Worm (Caenorhabditis elegans) whole organism, L3 larva: ENCODE measurements around the gene M60.7.

Experiments
- aly-2 ChIP-seq: fragments of 150-350 bp; optimal IDR thresholded peaks from 2 replicates; lab custom pipeline; 2014; ENCODE audit warnings: missing biosample characterization, missing genetic modification characterization
- ama-1 ChIP-seq: fragments of 150-350 bp; optimal IDR thresholded peaks from 2 replicates; lab custom pipeline; 2018
- egl-27 ChIP-seq: sonication (generic microtip); optimal IDR thresholded peaks from 4 replicates; lab custom pipeline; 2017; ENCODE audit warnings: missing biosample characterization, missing genetic modification reagents, missing genetic modification characterization
- eor-1 ChIP-seq, 2 experiments: fragments of 150-350 bp; optimal IDR thresholded peaks; 2 replicates each; lab custom pipeline; 2014 to 2018; ENCODE audit warnings: missing biosample characterization in 2 of 2, missing genetic modification characterization in 2 of 2
- hmg-11 ChIP-seq: sonication (generic microtip); optimal IDR thresholded peaks from 2 replicates; lab custom pipeline; 2016; ENCODE audit warnings: missing genetic modification characterization, missing compliant biosample characterization
- lin-39 ChIP-seq: fragments of 150-350 bp; optimal IDR thresholded peaks from 2 replicates; lab custom pipeline; 2018; ENCODE audit warnings: missing biosample characterization, missing genetic modification reagents, missing genetic modification characterization
- mdl-1 ChIP-seq: fragments of 150-350 bp; optimal IDR thresholded peaks from 2 replicates; lab custom pipeline; 2014; ENCODE audit warnings: missing biosample characterization, missing genetic modification characterization
- nhr-12 ChIP-seq: fragments of 150-350 bp; optimal IDR thresholded peaks from 2 replicates; lab custom pipeline; 2014; ENCODE audit warnings: missing biosample characterization, missing genetic modification characterization
- nhr-237 ChIP-seq: fragments of 150-350 bp; optimal IDR thresholded peaks from 2 replicates; lab custom pipeline; 2014; ENCODE audit warnings: missing biosample characterization, missing genetic modification characterization
- nhr-43 ChIP-seq: sonication (generic microtip); optimal IDR thresholded peaks from 2 replicates; lab custom pipeline; 2016; ENCODE audit warnings: mild to moderate bottlenecking, missing genetic modification characterization, missing compliant biosample characterization; ENCODE audit not compliant: poor library complexity, severe bottlenecking
- unc-39 ChIP-seq: sonication (generic microtip); optimal IDR thresholded peaks from 4 replicates; lab custom pipeline; 2017; ENCODE audit warnings: missing biosample characterization, missing genetic modification characterization
- unc-62 ChIP-seq: fragments of 150-350 bp; sonication (generic microtip); optimal IDR thresholded peaks from 4 replicates; lab custom pipeline; 2014; ENCODE audit warnings: missing biosample characterization, missing genetic modification reagents, missing genetic modification characterization

DNA sequence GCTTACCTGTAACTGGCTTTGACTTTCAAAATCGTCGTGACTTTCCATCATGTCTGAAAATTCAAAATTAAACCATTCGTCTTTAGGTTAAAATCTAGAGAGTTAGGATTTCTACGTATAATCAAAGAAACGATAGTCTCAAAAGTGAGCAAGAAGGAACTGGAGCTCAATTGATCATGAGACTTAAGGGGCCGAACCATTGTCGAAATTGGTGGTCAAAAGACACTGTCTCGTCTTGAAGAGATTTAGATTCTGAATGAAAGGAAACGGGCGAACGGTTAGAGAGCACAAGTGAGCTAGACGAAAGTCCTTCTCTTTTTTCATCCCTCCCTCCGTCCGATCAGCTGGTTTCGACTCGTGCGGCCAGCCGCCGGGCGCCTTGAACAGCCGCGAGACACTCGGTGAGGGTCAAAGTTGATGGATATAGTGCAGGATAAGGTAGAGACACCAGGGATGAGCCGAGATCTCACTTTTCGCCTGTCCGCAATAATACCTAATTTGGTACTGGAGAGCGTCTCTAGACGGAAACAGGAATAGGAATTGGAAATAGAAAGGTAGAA is at the start of gene M60.7:
- TF ChIP-seq nhr-43 (tag; lab: Kevin White, UChicago) (no peak), eor-1 (tag; optimal IDR thresholded peaks at IDR 0.05; lab: Kevin White, UChicago) (no peak), aly-2 (tag; lab: Kevin White, UChicago) (no peak), mdl-1 (no peak), ama-1 (lab: Kevin White, UChicago) (no peak), unc-62 (no peak), lin-39 (tag; lab: Kevin White, UChicago) (peak; percentile 7), egl-27 (tag; lab: Kevin White, UChicago) (no peak), nhr-12 (no peak), hmg-11 (tag; lab: Kevin White, UChicago) (no peak), nhr-237 (tag; lab: Kevin White, UChicago) (no peak), unc-39 (no peak)
